Fruit fly (Drosophila melanogaster) whole organism, wandering third instar larva: ENCODE data around the gene spn-B.

ENCODE experiments used
- Abd-B ChIP-seq: fragments of >200 bp; optimal IDR thresholded peaks from 2 replicates; lab custom pipeline; 2017; ENCODE audit warnings: missing biosample characterization, missing genetic modification characterization
- CG32264 ChIP-seq: fragments of 200-800 bp; sonication (Bioruptor generic); optimal IDR thresholded peaks from 2 replicates; lab custom pipeline; 2016; ENCODE audit warnings: missing biosample characterization, missing genetic modification characterization
- CG9705 ChIP-seq: fragments of 200-800 bp; sonication (Bioruptor generic); optimal IDR thresholded peaks from 2 replicates; lab custom pipeline; 2018; ENCODE audit warnings: missing biosample characterization, mild to moderate bottlenecking, missing genetic modification characterization
- Dfd ChIP-seq: fragments of >200 bp; optimal IDR thresholded peaks from 2 replicates; lab custom pipeline; 2017; ENCODE audit warnings: missing biosample characterization, missing genetic modification characterization
- Dif ChIP-seq: fragments of 200-275, 200-300 bp; sonication (Bioruptor generic); optimal IDR thresholded peaks from 2 replicates; lab custom pipeline; 2018; ENCODE audit warnings: missing biosample characterization, missing genetic modification characterization; ENCODE audit not compliant: partially characterized antibody
- HLH106 ChIP-seq: fragments of 200-800 bp; optimal IDR thresholded peaks from 3 replicates; lab custom pipeline; 2019; ENCODE audit warnings: missing biosample characterization, mild to moderate bottlenecking, missing genetic modification characterization, moderate library complexity
- Hnf4 ChIP-seq: fragments of 200-800 bp; sonication (Bioruptor generic); optimal IDR thresholded peaks from 2 replicates; lab custom pipeline; 2016; ENCODE audit warnings: missing biosample characterization, mild to moderate bottlenecking, missing genetic modification characterization
- Hr78 ChIP-seq: fragments of >200 bp; optimal IDR thresholded peaks from 2 replicates; lab custom pipeline; 2017; ENCODE audit warnings: missing biosample characterization, missing genetic modification characterization
- Hr83 ChIP-seq: fragments of 200-300 bp; sonication (Bioruptor generic); optimal IDR thresholded peaks from 2 replicates; lab custom pipeline; 2016; ENCODE audit warnings: missing biosample characterization, mild to moderate bottlenecking, missing genetic modification characterization, moderate library complexity; ENCODE audit not compliant: poor library complexity, severe bottlenecking
- Jra ChIP-seq: sonication (Bioruptor generic); optimal IDR thresholded peaks from 2 replicates; lab custom pipeline; 2016; ENCODE audit warnings: missing biosample characterization, missing genetic modification characterization
- Mio ChIP-seq: sonication (Bioruptor generic); optimal IDR thresholded peaks from 2 replicates; lab custom pipeline; 2016; ENCODE audit warnings: missing biosample characterization, missing genetic modification characterization
- Myc ChIP-seq: fragments of >200 bp; optimal IDR thresholded peaks from 2 replicates; lab custom pipeline; 2017
- N ChIP-seq: fragments of >200 bp; optimal IDR thresholded peaks from 2 replicates; lab custom pipeline; 2018; ENCODE audit warnings: missing biosample characterization, missing external identifiers, missing genetic modification characterization
- OdsH ChIP-seq: fragments of 200-800 bp; sonication (Bioruptor generic); optimal IDR thresholded peaks from 2 replicates; lab custom pipeline; 2016; ENCODE audit warnings: missing biosample characterization, mild to moderate bottlenecking, missing genetic modification characterization
- Rel ChIP-seq, 2 experiments: fragments of 200-800 bp; sonication (Bioruptor generic) in 1 of 2; optimal IDR thresholded peaks; 2 replicates in 1 of 2; 3 replicates in 1 of 2; lab custom pipeline; 2016 to 2019; ENCODE audit warnings: mild to moderate bottlenecking in 2 of 2, missing biosample characterization in 2 of 2, missing genetic modification characterization in 2 of 2, moderate library complexity in 1 of 2
- Sp1 ChIP-seq: fragments of 200-800 bp; sonication (Bioruptor generic); optimal IDR thresholded peaks from 3 replicates; lab custom pipeline; 2019; ENCODE audit warnings: missing biosample characterization, mild to moderate bottlenecking, missing genetic modification characterization, moderate library complexity
- Vsx2 ChIP-seq: fragments of 200-300, 225-300 bp; sonication (Bioruptor generic); optimal IDR thresholded peaks from 2 replicates; lab custom pipeline; 2018; ENCODE audit warnings: missing biosample characterization, missing genetic modification characterization; ENCODE audit not compliant: partially characterized antibody
- br ChIP-seq: fragments of 200-800 bp; sonication (Bioruptor generic); optimal IDR thresholded peaks from 2 replicates; lab custom pipeline; 2016; ENCODE audit warnings: missing biosample characterization, missing genetic modification characterization
- brk ChIP-seq: fragments of 200-800 bp; sonication (Bioruptor generic); optimal IDR thresholded peaks from 2 replicates; lab custom pipeline; 2016; ENCODE audit warnings: missing biosample characterization, mild to moderate bottlenecking, missing genetic modification characterization
- dl ChIP-seq, 2 experiments: fragments of 175-275, 200-275 bp in 1 of 2; fragments of 200-275 bp in 1 of 2; sonication (Bioruptor generic); optimal IDR thresholded peaks; lab custom pipeline; 2018; ENCODE audit warnings: mild to moderate bottlenecking in 2 of 2, missing biosample characterization in 2 of 2, missing genetic modification characterization in 2 of 2, moderate library complexity in 2 of 2; ENCODE audit not compliant: partially characterized antibody in 2 of 2, insufficient read depth in 1 of 2
- dsf ChIP-seq: sonication (Bioruptor generic); optimal IDR thresholded peaks from 2 replicates; lab custom pipeline; 2016; ENCODE audit warnings: missing biosample characterization, missing genetic modification characterization, borderline replicate concordance
- ey ChIP-seq: fragments of 200-800 bp; sonication (Bioruptor generic); optimal IDR thresholded peaks from 2 replicates; lab custom pipeline; 2016; ENCODE audit warnings: missing biosample characterization, missing genetic modification characterization
- foxo ChIP-seq, 2 experiments: fragments of 200-800 bp; sonication (Bioruptor generic); optimal IDR thresholded peaks; 2 replicates in 1 of 2; 3 replicates in 1 of 2; lab custom pipeline; 2016 to 2017; ENCODE audit warnings: missing biosample characterization in 2 of 2, missing genetic modification characterization in 2 of 2
- fru ChIP-seq: fragments of 200-800 bp; sonication (Bioruptor generic); optimal IDR thresholded peaks from 3 replicates; lab custom pipeline; 2016; ENCODE audit warnings: missing biosample characterization, mild to moderate bottlenecking, missing genetic modification characterization
- h ChIP-seq: fragments of 200-800 bp; sonication (Bioruptor generic); optimal IDR thresholded peaks from 3 replicates; lab custom pipeline; 2016; ENCODE audit warnings: missing biosample characterization, mild to moderate bottlenecking, missing genetic modification characterization
- lola ChIP-seq: fragments of >200 bp; optimal IDR thresholded peaks from 2 replicates; lab custom pipeline; 2017; ENCODE audit warnings: missing biosample characterization, missing genetic modification characterization
- pan ChIP-seq: fragments of >200 bp; optimal IDR thresholded peaks from 2 replicates; lab custom pipeline; 2017
- psq ChIP-seq: fragments of 200-800 bp; sonication (Bioruptor generic); optimal IDR thresholded peaks from 3 replicates; lab custom pipeline; 2017; ENCODE audit warnings: missing biosample characterization, mild to moderate bottlenecking, missing genetic modification characterization, moderate library complexity
- sage ChIP-seq: fragments of 200-800 bp; sonication (Bioruptor generic); optimal IDR thresholded peaks from 2 replicates; lab custom pipeline; 2016; ENCODE audit warnings: missing biosample characterization, mild to moderate bottlenecking, missing genetic modification characterization
- tai ChIP-seq: sonication (Bioruptor generic); optimal IDR thresholded peaks from 2 replicates; lab custom pipeline; 2016; ENCODE audit warnings: missing biosample characterization, missing genetic modification characterization
- usp ChIP-seq: fragments of >200 bp; optimal IDR thresholded peaks from 2 replicates; lab custom pipeline; 2017; ENCODE audit warnings: missing biosample characterization, missing genetic modification characterization
- woc ChIP-seq: sonication (Bioruptor generic); optimal IDR thresholded peaks from 2 replicates; lab custom pipeline; 2016; ENCODE audit warnings: missing biosample characterization, mild to moderate bottlenecking, missing genetic modification characterization

Gene spn-B

DNA sequence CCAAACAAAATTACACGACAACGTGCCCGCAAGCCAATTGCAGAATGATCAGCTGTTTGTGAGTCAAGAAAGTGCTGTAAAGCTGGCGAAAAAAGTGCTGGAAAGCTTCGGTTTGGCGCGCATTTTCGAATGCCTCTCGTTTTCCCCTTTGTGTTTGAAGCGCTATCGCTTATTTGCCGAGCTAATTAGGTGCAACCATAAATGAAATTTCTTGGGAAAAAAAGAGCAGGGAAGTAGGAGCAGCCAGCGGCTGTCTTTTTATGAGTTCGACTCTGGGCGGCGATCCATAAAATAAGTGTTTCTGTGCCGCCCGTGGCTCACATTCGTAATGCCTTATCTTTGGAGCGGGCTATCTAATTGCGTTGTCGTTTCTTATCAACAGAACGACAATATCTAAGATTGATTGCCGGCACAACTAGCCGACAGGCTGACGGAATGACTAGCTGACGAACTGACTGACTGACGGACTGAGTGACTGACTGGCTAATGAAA is 33.9 kb downstream of the spn-B start, which contains the start of gene Dnaaf5 (continued):
- TF ChIP-seq dl (GFP tag; optimal IDR thresholded peaks at IDR 0.05; lab: Kevin White, UChicago; ENCODE audit: insufficient read depth in 1 of 2, partially characterized antibody in 2 of 2) (no peak), Jra (GFP tag; lab: Kevin White, UChicago) (peak; percentile 69), Dfd (GFP tag; lab: Kevin White, UChicago) (no peak), br (GFP tag; lab: Kevin White, UChicago) (peak; percentile 57), Dif (GFP tag; lab: Kevin White, UChicago) (no peak), Myc (lab: Kevin White, UChicago) (no peak), h (GFP tag; lab: Kevin White, UChicago) (peak; percentile 78), Hnf4 (peak; percentile 31), OdsH (GFP tag; lab: Kevin White, UChicago) (peak; percentile 22), fru (GFP tag; lab: Kevin White, UChicago) (peak; percentile 47)

DNA sequence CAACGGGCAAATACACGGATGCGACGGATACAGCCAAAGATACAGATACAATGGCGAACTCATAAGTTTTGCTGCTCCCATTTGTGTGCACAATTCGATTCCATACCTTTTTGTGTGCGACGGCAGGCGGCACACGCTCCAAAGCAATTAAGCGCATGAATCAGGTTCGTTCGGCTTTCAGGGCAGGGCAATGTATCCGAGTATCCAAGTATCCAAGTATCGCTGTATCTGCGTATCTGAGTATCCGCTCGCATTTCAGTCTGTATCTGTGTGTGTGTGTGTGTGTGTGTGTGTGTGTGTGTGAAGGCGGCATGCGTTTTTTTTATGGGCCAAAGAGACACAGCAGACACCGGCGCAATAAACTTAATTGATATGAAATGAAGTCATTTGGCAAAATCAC is 35.3 kb downstream of the spn-B start:
- TF ChIP-seq Hr83 (GFP tag; lab: Kevin White, UChicago): peak; percentile 51
- peak; percentile 49 for TF ChIP-seq br (GFP tag; lab: Kevin White, UChicago)
- TF ChIP-seq Hr78 (GFP tag; lab: Kevin White, UChicago): no peak
- TF ChIP-seq Dfd (GFP tag; lab: Kevin White, UChicago): peak; percentile 72
- peak; percentile 73 for TF ChIP-seq Rel (GFP tag; optimal IDR thresholded peaks at IDR 0.05; lab: Kevin White, UChicago)
- peak; percentile 10 for TF ChIP-seq Rel (tag; optimal IDR thresholded peaks at IDR 0.05; lab: Kevin White, UChicago)
- peak; percentile 20 for TF ChIP-seq Vsx2 (GFP tag; lab: Kevin White, UChicago)
- TF ChIP-seq dl (GFP tag; optimal IDR thresholded peaks at IDR 0.05; lab: Kevin White, UChicago; ENCODE audit: insufficient read depth in 1 of 2, partially characterized antibody in 2 of 2): peak in 1 of 2 experiments; percentile 58
- no peak for TF ChIP-seq Hnf4
- no peak for TF ChIP-seq foxo (GFP tag; optimal IDR thresholded peaks at IDR 0.05; lab: Kevin White, UChicago)
- no peak for TF ChIP-seq lola (GFP tag; lab: Kevin White, UChicago)
- no peak for TF ChIP-seq ey
- peak; percentile 46 for TF ChIP-seq psq
- TF ChIP-seq woc: no peak
- TF ChIP-seq CG32264 (GFP tag; lab: Kevin White, UChicago): no peak
- no peak for TF ChIP-seq N (GFP tag; lab: Kevin White, UChicago)
- no peak for TF ChIP-seq brk (GFP tag; lab: Kevin White, UChicago)
- no peak for TF ChIP-seq tai (GFP tag; lab: Kevin White, UChicago)
- peak; percentile 4 for TF ChIP-seq Sp1 (GFP tag; lab: Kevin White, UChicago)
- peak; percentile 87 for TF ChIP-seq h (GFP tag; lab: Kevin White, UChicago)
- peak; percentile 48 for TF ChIP-seq Dif (GFP tag; lab: Kevin White, UChicago)
- TF ChIP-seq OdsH (GFP tag; lab: Kevin White, UChicago): peak; percentile 1
- TF ChIP-seq Mio (GFP tag; lab: Kevin White, UChicago): no peak

dm6 chr3R:14364156-14364555 is 36.3 kb downstream of the spn-B start:
- TF ChIP-seq usp (GFP tag; lab: Kevin White, UChicago) (no peak), Abd-B (GFP tag; lab: Kevin White, UChicago) (no peak), h (GFP tag; lab: Kevin White, UChicago) (no peak), dsf (GFP tag; lab: Kevin White, UChicago) (no peak), Hr83 (GFP tag; lab: Kevin White, UChicago) (no peak), br (GFP tag; lab: Kevin White, UChicago) (no peak), ey (no peak), brk (GFP tag; lab: Kevin White, UChicago) (no peak), Myc (lab: Kevin White, UChicago) (no peak), tai (GFP tag; lab: Kevin White, UChicago) (no peak), HLH106 (tag; lab: Kevin White, UChicago) (no peak), Dif (GFP tag; lab: Kevin White, UChicago) (no peak), pan (lab: Kevin White, UChicago) (no peak), CG9705 (GFP tag; lab: Kevin White, UChicago) (no peak), sage (no peak), Vsx2 (GFP tag; lab: Kevin White, UChicago) (no peak), Jra (GFP tag; lab: Kevin White, UChicago) (no peak), psq (no peak), foxo (GFP tag; optimal IDR thresholded peaks at IDR 0.05; lab: Kevin White, UChicago) (no peak)
